Worm (Caenorhabditis elegans) whole organism, early embryonic: Measurements from ENCODE around the gene C32D5.8.

Experiments used
- B0310.2 ChIP-seq: sonication (generic microtip); optimal IDR thresholded peaks from 2 replicates; lab custom pipeline; 2016; ENCODE audit warnings: mild to moderate bottlenecking, missing genetic modification characterization, missing compliant biosample characterization
- F13C5.2 ChIP-seq: sonication (generic microtip); optimal IDR thresholded peaks from 2 replicates; lab custom pipeline; 2017; ENCODE audit warnings: mild to moderate bottlenecking, missing genetic modification characterization, inconsistent platforms, missing compliant biosample characterization
- ama-1 ChIP-seq: fragments of 150-350 bp; optimal IDR thresholded peaks from 2 replicates; lab custom pipeline; 2014
- ceh-13 ChIP-seq: fragments of 200-800 bp; sonication (Bioruptor generic); optimal IDR thresholded peaks from 2 replicates; lab custom pipeline; 2018; ENCODE audit warnings: mild to moderate bottlenecking, missing genetic modification characterization, missing compliant biosample characterization
- ceh-36 ChIP-seq: sonication (generic microtip); optimal IDR thresholded peaks from 2 replicates; lab custom pipeline; 2016; ENCODE audit warnings: missing genetic modification characterization, inconsistent platforms, missing compliant biosample characterization
- flt-1 ChIP-seq: fragments of 200-800 bp; sonication (Bioruptor generic); IDR thresholded peaks from 2 replicates; pipeline ENCODE4 v1.3.6; 2022; ENCODE audit warnings: missing genetic modification characterization, missing compliant biosample characterization
- hmbx-1 ChIP-seq: sonication (generic microtip); optimal IDR thresholded peaks from 2 replicates; lab custom pipeline; 2016; ENCODE audit warnings: mild to moderate bottlenecking, missing genetic modification characterization, missing compliant biosample characterization
- tbx-37 ChIP-seq: fragments of 200-800 bp; sonication (Bioruptor generic); conservative IDR thresholded peaks from 2 replicates; pipeline ENCODE4 v1.3.6; 2022; ENCODE audit warnings: missing genetic modification reagents, missing genetic modification characterization, missing compliant biosample characterization

ce11 chrII:6322979-6323378, 22.8 kb downstream of the C32D5.8 start, which contains the start of gene C32D5.4:
- TF ChIP-seq ama-1 (lab: Kevin White, UChicago) (no peak), tbx-37 (no peak), ceh-36 (tag; lab: Kevin White, UChicago) (no peak), flt-1 (GFP tag; lab: Robert Waterston, UW) (no peak), hmbx-1 (no peak), ceh-13 (GFP tag; lab: Kevin White, UChicago) (no peak), B0310.2 (tag; lab: Kevin White, UChicago) (no peak), F13C5.2 (no peak)
